Worm (Caenorhabditis elegans): Measurements from ENCODE around the gene mrpl-11.

DNA sequence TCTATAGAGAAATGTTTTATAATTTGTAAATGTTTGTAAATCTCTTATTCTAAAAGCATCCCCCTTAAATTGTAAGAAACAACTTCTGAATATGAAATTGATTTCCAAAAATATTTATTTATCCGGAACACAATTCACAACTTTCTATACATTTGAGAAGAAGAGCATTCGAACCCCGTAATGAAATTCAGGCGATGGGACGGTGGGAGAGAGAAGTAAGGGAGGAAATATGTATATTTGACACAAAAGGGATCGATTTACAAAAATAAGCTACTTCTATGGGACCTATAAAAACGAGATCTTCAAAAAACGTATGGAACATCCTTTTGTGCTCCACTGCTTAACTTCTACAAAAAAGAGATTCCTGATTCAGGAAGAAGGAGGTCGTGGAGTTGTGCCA is 7.8 kb downstream of the mrpl-11 start:
- no peak for TF ChIP-seq ces-1 (GFP tag; optimal IDR thresholded peaks at IDR 0.05)
- no peak for TF ChIP-seq mep-1 (tag; optimal IDR thresholded peaks at IDR 0.05)
- no peak for TF ChIP-seq blmp-1 (tag; optimal IDR thresholded peaks at IDR 0.05)
- TF ChIP-seq snpc-4 (tag; optimal IDR thresholded peaks at IDR 0.05): no peak
- no peak for TF ChIP-seq nhr-2 (tag; optimal IDR thresholded peaks at IDR 0.05)
- TF ChIP-seq mls-2 (tag; optimal IDR thresholded peaks at IDR 0.05): no peak
- TF ChIP-seq unc-62 (GFP tag; optimal IDR thresholded peaks at IDR 0.05): no peak
- TF ChIP-seq nhr-237 (tag; optimal IDR thresholded peaks at IDR 0.05): no peak
- TF ChIP-seq nhr-12 (tag; optimal IDR thresholded peaks at IDR 0.05): no peak
- no peak for TF ChIP-seq drap-1 (GFP tag; optimal IDR thresholded peaks at IDR 0.05)
- TF ChIP-seq nhr-76 (tag; optimal IDR thresholded peaks at IDR 0.05): no peak
- TF ChIP-seq unc-120 (tag; optimal IDR thresholded peaks at IDR 0.05; ENCODE audit: poor library complexity, severe bottlenecking): no peak
- no peak for TF ChIP-seq ham-2 (GFP tag; optimal IDR thresholded peaks at IDR 0.05)
